Fruit fly (Drosophila melanogaster) whole organism, pupa: ENCODE results near the gene tna.

Source experiments
- CG13204 ChIP-seq: fragments of 200-800 bp; sonication (Bioruptor generic); optimal IDR thresholded peaks from 2 replicates; lab custom pipeline; 2018; ENCODE audit warnings: missing biosample characterization, mild to moderate bottlenecking, missing genetic modification characterization, moderate library complexity
- CG15710 ChIP-seq: fragments of 200-800 bp; sonication (Bioruptor generic); optimal IDR thresholded peaks from 2 replicates; lab custom pipeline; 2018; ENCODE audit warnings: missing biosample characterization, mild to moderate bottlenecking, missing genetic modification characterization, moderate library complexity
- CG32121 ChIP-seq: fragments of 200-800 bp; sonication (Bioruptor generic); IDR thresholded peaks from 2 replicates; pipeline ENCODE4 v1.3.6; 2022; ENCODE audit warnings: missing biosample characterization, missing genetic modification characterization

DNA sequence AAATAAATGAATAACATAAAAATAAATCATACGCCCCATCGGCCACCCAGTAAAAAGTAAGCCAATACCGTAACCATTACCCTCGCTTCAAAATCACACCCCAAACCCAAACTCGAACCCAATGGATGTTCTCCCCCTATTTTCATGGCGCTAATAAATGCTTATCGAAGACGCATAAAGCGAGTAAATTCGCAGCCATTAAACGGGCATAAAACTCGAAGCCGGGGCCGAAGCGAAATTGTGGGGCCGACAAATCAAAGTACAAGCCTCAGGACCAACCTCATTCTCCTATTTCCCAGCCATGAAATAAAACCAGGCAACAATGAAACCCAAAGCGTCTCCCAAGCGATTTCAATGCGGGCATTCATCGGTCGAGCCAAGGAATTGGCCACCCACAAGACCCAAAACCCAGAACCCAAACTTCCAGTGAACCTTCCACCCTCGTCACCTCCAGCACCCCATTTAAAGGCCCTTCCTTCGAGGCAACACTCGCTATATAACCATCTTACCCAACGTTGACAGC is 20.3 kb upstream of the tna start:
- TF ChIP-seq CG32121 (GFP tag; lab: Robert Waterston, UW) (no peak), CG15710 (no peak), CG13204 (no peak)
